Fruit fly (Drosophila melanogaster): Measurements from ENCODE around the gene RasGAP1.

RasGAP1 gene

dm6 chr3L:9853895-9854470 is 1.1 kb downstream of the RasGAP1 start (continued):
- TF ChIP-seq tna (GFP tag; IDR thresholded peaks at IDR 0.05; ENCODE audit: partially characterized antibody) (no peak), Rx (GFP tag; IDR thresholded peaks at IDR 0.05) (no peak), nau (GFP tag; optimal IDR thresholded peaks at IDR 0.05) (no peak), ind (GFP tag; optimal IDR thresholded peaks at IDR 0.05) (no peak), fu2 (GFP tag; optimal IDR thresholded peaks at IDR 0.05) (no peak), Doc2 (GFP tag; IDR thresholded peaks at IDR 0.05) (no peak), YL-1 (GFP tag; optimal IDR thresholded peaks at IDR 0.05) (peak; percentile 33), twi (tag; optimal IDR thresholded peaks at IDR 0.05) (peak; percentile 83), CG42726 (GFP tag; IDR thresholded peaks at IDR 0.05; ENCODE audit: partially characterized antibody) (peak; percentile 25; the same call in 1 of the 2 replicates), zfh1 (GFP tag; IDR thresholded peaks at IDR 0.05) (peak; percentile 50; the same call in 1 of the 3 replicates), CG18262 (tag; optimal IDR thresholded peaks at IDR 0.05) (no peak), Hmr (GFP tag; optimal IDR thresholded peaks at IDR 0.05) (no peak), CG2116 (GFP tag; optimal IDR thresholded peaks at IDR 0.05) (no peak), z (GFP tag; IDR thresholded peaks at IDR 0.05) (no peak), CG11456 (GFP tag; IDR thresholded peaks at IDR 0.05) (no peak), D19B (GFP tag; optimal IDR thresholded peaks at IDR 0.05) (no peak), ci (GFP tag; IDR thresholded peaks at IDR 0.05) (peak; percentile 56; the same call in 1 of the 3 replicates), CG12299 (tag; optimal IDR thresholded peaks at IDR 0.05) (no peak), HmgZ (tag; optimal IDR thresholded peaks at IDR 0.05) (no peak), gro (GFP tag; optimal IDR thresholded peaks at IDR 0.05) (peak; percentile 3), CG14441 (GFP tag; IDR thresholded peaks at IDR 0.05) (no peak), pnt (GFP tag; optimal IDR thresholded peaks at IDR 0.05) (no peak), CG2889 (GFP tag; IDR thresholded peaks at IDR 0.05) (no peak), CG4282 (GFP tag; optimal IDR thresholded peaks at IDR 0.05) (no peak), CG10267 (tag; optimal IDR thresholded peaks at IDR 0.05) (no peak), H15 (GFP tag; IDR thresholded peaks at IDR 0.05) (no peak), D (optimal IDR thresholded peaks at IDR 0.05) (no peak), D (GFP tag; optimal IDR thresholded peaks at IDR 0.05) (no peak), mirr (GFP tag; optimal IDR thresholded peaks at IDR 0.05) (no peak), sug (tag; optimal IDR thresholded peaks at IDR 0.05) (peak; percentile 80), Poxn (GFP tag; IDR thresholded peaks at IDR 0.05) (no peak), CG34376 (GFP tag; optimal IDR thresholded peaks at IDR 0.05) (no peak), Camta (GFP tag; optimal IDR thresholded peaks at IDR 0.05) (no peak), CG13424 (tag; optimal IDR thresholded peaks at IDR 0.05) (no peak), CG18011 (GFP tag; optimal IDR thresholded peaks at IDR 0.05) (peak; percentile 95), pho (GFP tag; optimal IDR thresholded peaks at IDR 0.05) (no peak), schlank (tag; optimal IDR thresholded peaks at IDR 0.05) (no peak), ewg (GFP tag; optimal IDR thresholded peaks at IDR 0.05) (peak; percentile 92), dimm (GFP tag; IDR thresholded peaks at IDR 0.05) (no peak), ttk (GFP tag; IDR thresholded peaks at IDR 0.05) (peak; percentile 46; the same call in 1 of the 2 replicates), fd102C (GFP tag; optimal IDR thresholded peaks at IDR 0.05) (no peak), CG4404 (GFP tag; IDR thresholded peaks at IDR 0.05) (no peak), dm (GFP tag; optimal IDR thresholded peaks at IDR 0.05) (no peak), ara (GFP tag; IDR thresholded peaks at IDR 0.05) (0 out of 2 replicates have a peak, but pooled peaks have one; percentile 35), da (GFP tag; optimal IDR thresholded peaks at IDR 0.05) (no peak), CG2120 (GFP tag; optimal IDR thresholded peaks at IDR 0.05) (no peak), otp (GFP tag; IDR thresholded peaks at IDR 0.05) (no peak; the same call in 2 of the 3 replicates), Nf-YA (GFP tag; IDR thresholded peaks at IDR 0.05) (no peak), Hr51 (GFP tag; optimal IDR thresholded peaks at IDR 0.05) (peak in 1 of 2 experiments; percentile 42), bab2 (GFP tag; optimal IDR thresholded peaks at IDR 0.05) (no peak), MESR4 (GFP tag; optimal IDR thresholded peaks at IDR 0.05) (no peak)

All from whole organism, embryonic.